Fruit fly (Drosophila melanogaster): ENCODE measurements around the gene TTLL5.

dm6 chr3R:25082348-25082747, 40.4 kb downstream of the TTLL5 start, which contains the start of gene fd96Ca:
- TF ChIP-seq EcR (GFP tag; optimal IDR thresholded peaks at IDR 0.05) (no peak), Dll (optimal IDR thresholded peaks at IDR 0.05) (peak; percentile 82), psq (optimal IDR thresholded peaks at IDR 0.05) (no peak)
